Fruit fly (Drosophila melanogaster): Measurements from ENCODE around the gene vir-1.

DNA sequence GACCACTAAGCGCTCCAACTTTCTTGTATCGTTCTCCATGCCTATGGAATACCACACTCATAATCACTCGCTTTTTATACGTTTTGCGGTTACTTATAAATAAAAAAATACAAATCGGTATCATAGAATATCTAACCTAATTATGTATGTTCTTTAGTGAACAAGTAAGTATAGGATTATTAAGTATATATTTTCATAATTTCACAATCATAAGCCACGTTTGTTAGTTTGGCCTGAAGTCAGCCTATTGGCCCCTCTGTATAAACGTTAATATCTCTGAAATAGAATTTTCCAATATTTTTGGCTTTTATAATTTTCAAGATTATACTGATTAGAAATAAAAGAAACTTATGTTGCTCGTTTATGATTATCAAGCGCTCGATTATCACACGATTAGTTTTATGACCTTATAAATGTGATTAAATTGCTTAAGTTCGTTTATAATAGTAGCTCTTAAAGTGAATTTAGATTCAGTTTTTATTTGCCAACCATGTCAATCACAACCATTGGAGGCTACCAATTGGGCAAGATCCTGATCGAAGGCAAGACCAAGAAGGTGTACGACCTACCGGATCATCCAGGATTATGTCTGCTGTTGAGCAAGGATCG is 30.1 kb upstream of the vir-1 start, which contains the start of gene CG5418:
- TF ChIP-seq CG8478 (optimal IDR thresholded peaks at IDR 0.05) (no peak), CTCF (optimal IDR thresholded peaks at IDR 0.05) (no peak)

Data from S2 (cell line).